Worm (Caenorhabditis elegans) whole organism, midembryonic: ENCODE data around the gene far-2.

ENCODE experiments used
- T22C8.4 ChIP-seq: fragments of 200-800 bp; sonication (Bioruptor generic); IDR thresholded peaks from 2 replicates; pipeline ENCODE4 v1.3.6; 2022; ENCODE audit warnings: missing genetic modification characterization, missing compliant biosample characterization
- cog-1 ChIP-seq: sonication (generic microtip); optimal IDR thresholded peaks from 2 replicates; lab custom pipeline; 2016; ENCODE audit warnings: missing genetic modification characterization, missing compliant biosample characterization
- flt-1 ChIP-seq: fragments of 200-800 bp; sonication (Bioruptor generic); IDR thresholded peaks from 2 replicates; pipeline ENCODE4 v1.3.6; 2022; ENCODE audit warnings: missing genetic modification characterization, missing compliant biosample characterization
- klf-2 ChIP-seq: fragments of 200-800 bp; sonication (Bioruptor generic); conservative IDR thresholded peaks from 2 replicates; pipeline ENCODE4 v1.3.6; 2022; ENCODE audit warnings: missing genetic modification reagents, missing genetic modification characterization, missing compliant biosample characterization
- med-1 ChIP-seq: sonication (generic microtip); optimal IDR thresholded peaks from 2 replicates; lab custom pipeline; 2017; ENCODE audit warnings: missing genetic modification characterization, mild to moderate bottlenecking, missing compliant biosample characterization, antibody characterized with exemption, missing genetic modification reagents; ENCODE audit not compliant: insufficient read depth
- ref-1 ChIP-seq: fragments of 200-800 bp; sonication (Bioruptor generic); conservative IDR thresholded peaks from 2 replicates; pipeline ENCODE4 v1.3.6; 2022; ENCODE audit warnings: missing genetic modification reagents, missing genetic modification characterization, missing compliant biosample characterization
- tab-1 ChIP-seq: fragments of 200-800 bp; sonication (Bioruptor generic); IDR thresholded peaks from 2 replicates; pipeline ENCODE4 v1.3.6; 2022; ENCODE audit warnings: missing genetic modification characterization, missing compliant biosample characterization
- ztf-23 ChIP-seq: fragments of 200-800 bp; sonication (Bioruptor generic); IDR thresholded peaks from 2 replicates; pipeline ENCODE4 v1.3.6; 2022; ENCODE audit warnings: missing genetic modification reagents, missing genetic modification characterization, missing compliant biosample characterization
- ztf-29 ChIP-seq: fragments of 200-800 bp; sonication (Bioruptor generic); IDR thresholded peaks from 2 replicates; pipeline ENCODE4 v1.3.6; 2022; ENCODE audit warnings: missing genetic modification reagents, missing genetic modification characterization, missing compliant biosample characterization

Gene far-2

ce11 chrIII:9115745-9116144, 34.1 kb downstream of the far-2 start:
- TF ChIP-seq T22C8.4 (GFP tag; lab: Robert Waterston, UW): no peak

- TF ChIP-seq ztf-23 (no peak), ref-1 (GFP tag; lab: Robert Waterston, UW) (no peak), klf-2 (GFP tag; lab: Robert Waterston, UW) (no peak), tab-1 (GFP tag; lab: Robert Waterston, UW) (no peak), flt-1 (GFP tag; lab: Robert Waterston, UW) (no peak), ztf-29 (GFP tag; lab: Robert Waterston, UW) (no peak), T22C8.4 (GFP tag; lab: Robert Waterston, UW) (no peak), med-1 (no peak), cog-1 (tag; lab: Kevin White, UChicago) (no peak)
These were observed 36.8 kb downstream of the far-2 start, which contains the start of gene grl-11 for ce11 chrIII:9118314-9118850. grl-11 (minus strand) TSS chrIII:9118364.

DNA sequence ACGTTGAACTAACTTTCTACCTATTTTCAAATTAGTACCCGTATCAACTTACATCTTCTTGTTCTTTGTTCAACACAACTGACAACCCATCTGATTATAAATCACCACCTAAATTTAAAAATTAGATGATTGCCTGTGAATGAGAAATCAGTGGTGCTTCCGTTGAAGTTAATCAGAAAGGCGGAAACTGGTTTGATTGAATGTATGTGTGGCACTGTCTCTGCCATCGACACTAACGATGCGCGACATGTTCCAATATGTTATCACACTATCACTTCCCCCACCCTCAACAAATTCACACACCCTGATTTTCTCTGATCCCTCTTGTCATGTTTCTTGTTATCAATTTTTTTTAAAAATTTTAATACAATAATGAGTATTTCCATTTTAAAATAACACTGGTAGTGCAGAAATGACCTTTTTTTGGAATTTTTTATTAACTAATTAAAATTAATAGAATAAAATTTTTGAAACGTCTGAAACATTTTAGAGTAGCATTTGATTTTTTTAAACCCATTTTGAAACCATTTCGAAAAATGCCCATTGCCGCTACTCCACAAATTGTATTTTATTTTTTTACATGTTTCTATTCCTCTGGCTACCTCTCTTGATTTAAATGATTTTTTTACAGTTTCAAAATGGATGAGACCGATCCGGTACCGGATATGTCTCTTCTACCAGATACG, 37.4 kb downstream of the far-2 start, which contains the start of gene ced-11:
Gene ced-11 (plus strand): TSS at position 636 of the 686 bp plus-strand sequence.
- TF ChIP-seq cog-1 (tag; lab: Kevin White, UChicago) (no peak), tab-1 (GFP tag; lab: Robert Waterston, UW) (no peak), T22C8.4 (GFP tag; lab: Robert Waterston, UW) (no peak), ref-1 (GFP tag; lab: Robert Waterston, UW) (no peak), med-1 (no peak), klf-2 (GFP tag; lab: Robert Waterston, UW) (no peak), ztf-23 (no peak), ztf-29 (GFP tag; lab: Robert Waterston, UW) (no peak), flt-1 (GFP tag; lab: Robert Waterston, UW) (no peak)

DNA sequence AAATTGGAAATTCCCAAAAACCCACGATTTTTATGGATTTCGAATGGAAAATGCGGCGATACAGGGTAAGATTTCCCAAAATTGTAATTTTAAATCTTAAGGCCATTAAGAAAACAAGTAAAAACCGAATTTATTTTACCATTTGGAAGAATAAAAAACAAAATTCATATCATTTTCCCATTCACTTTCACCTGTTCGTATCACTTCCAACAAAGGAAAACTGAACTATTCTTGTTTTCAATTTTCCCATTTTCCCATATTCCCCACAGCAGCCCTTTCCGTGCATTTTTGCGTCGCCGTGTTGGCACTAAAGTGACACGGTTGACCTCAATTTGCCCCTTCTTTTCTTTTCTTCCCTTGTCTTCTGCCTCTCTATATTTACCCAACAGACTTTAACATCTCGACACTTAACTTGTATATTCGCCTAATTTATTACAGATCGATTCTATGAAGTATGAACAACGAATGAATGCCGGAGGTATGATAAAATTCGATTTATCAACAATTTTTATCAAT, 44.2 kb downstream of the far-2 start, which contains the start of gene sec-16A.1:
Gene sec-16A.1 (plus strand): TSS at position 51 of the 516 bp plus-strand sequence.
- no peak for TF ChIP-seq klf-2 (GFP tag; lab: Robert Waterston, UW)
- TF ChIP-seq ref-1 (GFP tag; lab: Robert Waterston, UW): no peak

ce11 chrIII:9130588-9130987, 49.0 kb downstream of the far-2 start, which contains the start of gene ZK512.10:
ZK512.10 (plus strand) TSS chrIII:9130888.
- TF ChIP-seq flt-1 (GFP tag; lab: Robert Waterston, UW) (no peak), ref-1 (GFP tag; lab: Robert Waterston, UW) (no peak), med-1 (no peak), cog-1 (tag; lab: Kevin White, UChicago) (no peak), tab-1 (GFP tag; lab: Robert Waterston, UW) (no peak), ztf-29 (GFP tag; lab: Robert Waterston, UW) (no peak), ztf-23 (no peak), klf-2 (GFP tag; lab: Robert Waterston, UW) (no peak), T22C8.4 (GFP tag; lab: Robert Waterston, UW) (no peak)
